Fruit fly (Drosophila melanogaster): ENCODE data around the gene CG32266.

The CG32266 gene

DNA sequence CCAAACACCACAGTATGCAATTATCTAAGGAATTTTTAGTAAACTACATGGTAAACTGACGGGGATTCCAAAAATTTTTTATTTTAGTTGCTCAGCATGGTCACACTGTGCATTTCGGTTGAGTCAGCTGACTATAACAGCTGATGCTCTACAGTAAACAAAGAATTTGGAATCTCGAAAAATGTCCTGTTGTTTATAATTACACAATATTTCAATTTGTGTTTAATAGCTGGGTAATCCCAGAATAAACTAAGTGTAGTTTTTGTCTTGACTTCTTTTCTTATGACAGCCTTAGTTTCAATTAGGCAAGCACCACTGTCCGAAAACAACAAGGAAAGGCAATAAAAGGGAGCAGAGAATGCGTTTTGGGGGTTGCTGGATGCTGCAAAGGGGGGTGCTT is 4.9 kb upstream of the CG32266 start:
- TF ChIP-seq EcR (GFP tag; optimal IDR thresholded peaks at IDR 0.05) (no peak), pan (optimal IDR thresholded peaks at IDR 0.05) (no peak), Dll (optimal IDR thresholded peaks at IDR 0.05) (no peak), CG8478 (optimal IDR thresholded peaks at IDR 0.05) (no peak), usp (GFP tag; optimal IDR thresholded peaks at IDR 0.05) (no peak), psq (optimal IDR thresholded peaks at IDR 0.05) (no peak)

DNA sequence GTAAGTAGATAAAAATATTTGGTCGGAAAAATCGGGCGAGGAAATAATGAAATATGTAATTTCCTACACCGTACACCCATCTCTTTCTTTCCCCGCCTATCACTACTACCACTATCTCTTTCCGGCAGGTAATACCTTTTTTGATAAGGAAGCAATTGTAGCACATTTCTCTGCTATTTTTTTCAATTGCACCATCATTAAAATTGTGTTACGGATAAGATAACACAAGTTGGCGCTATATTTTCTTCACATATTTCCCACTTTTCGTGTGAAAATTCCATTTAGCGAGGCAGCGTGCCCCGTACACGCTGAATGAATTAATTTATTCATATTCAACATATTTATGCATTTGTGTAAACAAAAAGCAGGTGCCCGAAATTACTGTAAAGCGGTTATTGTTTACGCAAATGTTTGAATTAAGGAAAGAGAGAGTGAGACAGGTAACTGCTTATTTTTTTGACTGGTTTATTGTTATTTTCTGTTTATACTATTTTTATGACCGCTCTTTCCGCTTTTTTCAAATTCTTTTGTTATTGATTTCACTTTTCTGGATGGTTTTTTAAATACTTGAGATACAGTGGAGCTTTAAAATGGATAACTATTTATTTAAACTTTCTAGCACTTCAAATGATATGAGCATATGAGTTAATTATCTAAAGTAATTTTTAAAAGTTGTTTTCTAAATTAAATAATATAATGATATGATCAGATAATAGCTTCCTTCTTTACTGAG is 4.1 kb upstream of the CG32266 start:
- TF ChIP-seq usp (GFP tag; optimal IDR thresholded peaks at IDR 0.05): no peak
- TF ChIP-seq Dll (optimal IDR thresholded peaks at IDR 0.05): no peak
- TF ChIP-seq EcR (GFP tag; optimal IDR thresholded peaks at IDR 0.05): no peak
- TF ChIP-seq pan (optimal IDR thresholded peaks at IDR 0.05): no peak
- TF ChIP-seq psq (optimal IDR thresholded peaks at IDR 0.05): no peak
- TF ChIP-seq CG8478 (optimal IDR thresholded peaks at IDR 0.05): no peak

DNA sequence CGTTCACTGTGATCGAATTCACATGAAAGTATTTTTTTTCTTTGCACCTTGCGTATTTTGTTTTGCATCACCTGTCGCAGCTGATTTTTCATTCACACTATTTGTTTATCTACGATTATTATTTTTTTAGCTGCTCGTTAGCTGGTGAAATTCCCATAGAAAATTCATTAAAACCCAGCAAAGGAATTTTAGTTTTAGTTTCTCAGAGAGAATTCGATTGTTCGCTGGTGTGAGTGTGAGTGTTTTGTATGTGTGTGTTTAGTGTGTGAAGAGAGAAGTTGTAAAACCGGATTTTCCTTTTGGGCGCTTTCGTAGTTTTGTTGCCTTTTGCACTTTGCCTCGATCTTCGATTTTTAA is 3.5 kb upstream of the CG32266 start:
- TF ChIP-seq psq (optimal IDR thresholded peaks at IDR 0.05) (no peak), pan (optimal IDR thresholded peaks at IDR 0.05) (no peak), Dll (optimal IDR thresholded peaks at IDR 0.05) (no peak), EcR (GFP tag; optimal IDR thresholded peaks at IDR 0.05) (no peak), CG8478 (optimal IDR thresholded peaks at IDR 0.05) (no peak), usp (GFP tag; optimal IDR thresholded peaks at IDR 0.05) (no peak)

DNA sequence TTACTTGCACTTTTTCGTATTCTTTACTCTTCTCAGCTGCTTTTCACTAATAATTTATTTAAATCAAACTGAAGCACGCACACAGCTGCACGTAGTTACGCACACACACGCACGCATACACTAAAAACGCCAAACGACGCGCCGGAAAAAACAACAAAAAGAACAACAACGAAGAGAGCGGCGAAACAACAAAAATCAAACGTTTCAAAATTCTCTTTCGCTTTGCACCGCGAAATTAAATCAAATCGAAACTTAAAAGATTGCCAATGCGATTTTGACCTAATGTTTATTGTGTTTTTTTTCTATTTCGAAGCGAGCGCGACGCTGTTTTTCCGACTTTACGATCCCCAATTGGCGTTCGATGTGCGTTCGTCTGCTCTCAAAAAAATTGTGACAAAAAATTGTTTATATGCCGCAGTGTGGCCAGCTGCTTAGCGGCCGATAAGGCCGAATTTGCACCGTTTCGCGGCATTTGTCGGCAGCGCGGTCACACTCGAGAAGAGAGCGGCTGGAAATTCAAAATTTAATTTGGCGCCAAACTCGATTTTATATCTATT is 2.9 kb upstream of the CG32266 start:
- TF ChIP-seq CG8478 (optimal IDR thresholded peaks at IDR 0.05): no peak
- no peak for TF ChIP-seq usp (GFP tag; optimal IDR thresholded peaks at IDR 0.05)
- no peak for TF ChIP-seq Dll (optimal IDR thresholded peaks at IDR 0.05)
- TF ChIP-seq pan (optimal IDR thresholded peaks at IDR 0.05): peak; percentile 45

DNA sequence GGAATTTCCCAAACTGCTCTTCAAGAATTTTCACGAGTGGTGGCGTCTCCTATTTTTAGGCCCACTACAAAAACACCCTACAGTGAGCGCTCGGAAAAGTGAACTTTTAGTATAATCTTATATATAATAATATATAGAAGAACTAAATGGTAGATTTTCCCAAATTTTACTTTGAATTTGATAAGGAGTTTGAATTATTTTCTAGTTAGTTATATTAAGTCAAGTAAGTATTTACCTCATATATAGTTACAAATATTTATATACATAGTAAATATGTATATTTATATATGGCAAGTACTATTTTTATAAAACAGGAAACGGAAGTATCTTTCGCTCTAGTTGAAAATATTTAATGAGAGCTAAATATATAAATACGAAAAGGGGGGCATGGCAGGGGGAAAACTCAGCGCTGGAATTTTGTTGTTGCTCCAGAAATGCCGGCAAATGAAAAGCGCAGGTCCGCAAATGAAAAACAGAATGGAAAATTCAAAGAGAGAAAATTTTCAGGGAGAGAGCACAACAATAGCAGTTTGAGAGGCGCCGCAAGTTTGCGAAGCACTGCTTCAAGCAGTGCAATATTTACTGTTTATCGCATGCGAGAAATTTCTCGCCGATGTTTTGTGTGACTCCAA is 1.7 kb upstream of the CG32266 start:
- TF ChIP-seq Dll (optimal IDR thresholded peaks at IDR 0.05) (no peak), pan (optimal IDR thresholded peaks at IDR 0.05) (no peak), psq (optimal IDR thresholded peaks at IDR 0.05) (no peak), CG8478 (optimal IDR thresholded peaks at IDR 0.05) (no peak), usp (GFP tag; optimal IDR thresholded peaks at IDR 0.05) (no peak), EcR (GFP tag; optimal IDR thresholded peaks at IDR 0.05) (no peak)

DNA sequence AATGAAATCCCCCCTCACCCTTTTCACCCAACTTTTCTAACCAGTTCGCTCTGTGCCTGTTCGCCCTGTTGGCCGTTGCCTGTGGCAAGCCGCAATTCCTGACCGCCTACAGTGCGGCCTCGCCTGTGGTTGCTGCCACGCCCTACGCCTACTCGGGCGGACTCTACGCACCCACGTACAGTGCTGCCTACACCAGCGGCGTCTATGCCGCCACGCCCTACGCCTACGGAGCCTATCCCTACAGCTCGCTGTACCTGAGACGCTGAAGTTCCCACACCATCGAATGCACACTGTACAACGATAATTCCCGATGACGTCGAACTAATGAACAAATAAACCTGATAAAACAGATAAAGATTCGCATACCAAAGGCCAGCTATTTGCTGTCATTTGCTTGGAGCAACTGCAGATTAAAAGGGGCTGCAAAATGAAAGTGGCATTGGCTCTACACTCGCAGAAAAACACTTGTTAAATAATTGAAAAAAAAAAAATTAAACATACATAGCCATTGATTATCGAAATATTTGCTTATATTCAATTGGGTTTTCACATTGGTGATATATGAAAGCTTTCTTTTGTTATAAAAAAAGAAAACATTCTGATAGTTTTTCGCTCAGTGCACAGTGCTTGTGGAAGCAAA is 559 bp downstream of the CG32266 start:
- no peak for TF ChIP-seq EcR (GFP tag; optimal IDR thresholded peaks at IDR 0.05)
- no peak for TF ChIP-seq psq (optimal IDR thresholded peaks at IDR 0.05)
- TF ChIP-seq CG8478 (optimal IDR thresholded peaks at IDR 0.05): no peak
- TF ChIP-seq usp (GFP tag; optimal IDR thresholded peaks at IDR 0.05): no peak
- TF ChIP-seq pan (optimal IDR thresholded peaks at IDR 0.05): no peak
- no peak for TF ChIP-seq Dll (optimal IDR thresholded peaks at IDR 0.05)

DNA sequence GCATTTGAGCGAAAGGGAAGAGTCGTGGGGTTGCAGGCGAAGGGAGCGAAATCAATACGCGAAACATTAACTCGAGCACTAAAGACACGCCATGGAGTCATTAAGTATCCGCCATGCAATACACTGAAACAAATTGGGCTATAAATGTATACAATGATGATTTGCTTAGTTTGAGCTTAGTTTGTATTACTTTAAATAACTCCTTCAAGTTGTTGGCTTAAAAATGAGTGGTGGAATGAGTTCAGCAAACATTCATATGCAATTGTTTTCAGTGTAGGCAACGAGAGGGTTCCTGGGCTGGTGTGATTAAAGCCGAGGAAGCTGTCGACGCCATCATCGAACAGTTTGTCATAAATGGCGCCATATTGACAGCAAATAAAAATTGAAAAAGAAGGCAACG is 7.1 kb downstream of the CG32266 start:
- no peak for TF ChIP-seq CG8478 (optimal IDR thresholded peaks at IDR 0.05)
- no peak for TF ChIP-seq Dll (optimal IDR thresholded peaks at IDR 0.05)
- TF ChIP-seq usp (GFP tag; optimal IDR thresholded peaks at IDR 0.05): no peak
- no peak for TF ChIP-seq psq (optimal IDR thresholded peaks at IDR 0.05)
- no peak for TF ChIP-seq EcR (GFP tag; optimal IDR thresholded peaks at IDR 0.05)
- no peak for TF ChIP-seq pan (optimal IDR thresholded peaks at IDR 0.05)

DNA sequence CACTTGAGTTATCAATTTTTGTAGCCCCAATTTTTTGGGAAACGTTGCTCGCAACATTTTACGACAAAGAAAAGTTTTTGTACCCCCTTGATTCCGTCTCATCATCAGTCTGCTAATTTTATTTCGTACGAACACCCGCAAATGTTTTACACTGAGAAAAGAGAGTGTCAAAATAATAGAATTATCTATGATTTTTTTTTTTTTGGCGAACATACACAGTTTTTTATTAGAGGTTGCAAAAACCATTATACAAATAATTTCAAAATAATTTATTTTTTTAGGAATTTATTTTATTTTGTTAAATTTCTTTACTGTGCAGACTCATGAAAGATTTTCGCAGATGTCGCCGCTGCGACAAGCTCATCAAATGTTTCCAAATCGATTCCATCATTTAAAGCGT is 7.9 kb downstream of the CG32266 start:
- TF ChIP-seq CG8478 (optimal IDR thresholded peaks at IDR 0.05): no peak
- TF ChIP-seq psq (optimal IDR thresholded peaks at IDR 0.05): no peak
- TF ChIP-seq usp (GFP tag; optimal IDR thresholded peaks at IDR 0.05): no peak
- TF ChIP-seq EcR (GFP tag; optimal IDR thresholded peaks at IDR 0.05): no peak
- no peak for TF ChIP-seq pan (optimal IDR thresholded peaks at IDR 0.05)
- no peak for TF ChIP-seq Dll (optimal IDR thresholded peaks at IDR 0.05)

DNA sequence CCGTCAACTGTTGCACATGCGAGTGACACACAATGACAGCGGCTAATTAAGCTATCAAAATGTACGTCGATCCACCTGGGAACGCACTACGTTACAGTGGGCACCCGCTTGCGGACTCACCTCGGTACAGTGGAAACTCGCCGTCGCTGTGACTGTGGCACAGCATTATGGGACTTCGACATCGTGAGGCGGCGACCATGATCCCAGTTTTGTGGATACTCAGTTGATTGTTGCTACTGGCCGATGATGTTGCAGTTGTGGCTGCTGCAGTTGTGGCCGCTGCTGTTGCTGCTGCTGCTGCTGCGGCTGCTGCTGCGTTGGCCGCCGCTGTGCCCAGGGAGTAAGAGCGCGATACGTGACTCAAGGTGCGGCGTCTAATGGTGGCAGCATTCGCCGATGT is 9.2 kb downstream of the CG32266 start:
- TF ChIP-seq pan (optimal IDR thresholded peaks at IDR 0.05): no peak
- no peak for TF ChIP-seq usp (GFP tag; optimal IDR thresholded peaks at IDR 0.05)
- no peak for TF ChIP-seq CG8478 (optimal IDR thresholded peaks at IDR 0.05)
- no peak for TF ChIP-seq psq (optimal IDR thresholded peaks at IDR 0.05)
- TF ChIP-seq EcR (GFP tag; optimal IDR thresholded peaks at IDR 0.05): no peak
- no peak for TF ChIP-seq Dll (optimal IDR thresholded peaks at IDR 0.05)

DNA sequence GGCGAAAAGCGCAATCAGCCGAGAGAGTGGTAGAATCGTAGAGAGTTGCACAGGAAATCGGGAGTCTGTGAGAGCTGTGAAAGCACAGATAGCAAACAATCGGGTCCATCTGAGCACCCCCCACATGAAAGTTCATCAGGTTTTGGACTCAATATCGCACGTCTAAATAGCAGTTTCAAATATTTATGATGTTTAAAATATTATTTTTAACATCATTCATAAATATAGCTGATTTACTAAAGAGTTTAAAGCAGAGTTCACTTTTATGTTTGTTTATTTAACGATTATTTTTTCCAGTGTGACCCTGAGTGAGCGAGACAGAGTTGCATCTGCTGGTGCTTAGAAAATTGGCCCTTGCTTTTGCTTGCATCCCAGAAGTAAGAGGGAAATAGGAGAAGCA is 10.7 kb downstream of the CG32266 start:
- no peak for TF ChIP-seq psq (optimal IDR thresholded peaks at IDR 0.05)
- TF ChIP-seq pan (optimal IDR thresholded peaks at IDR 0.05): no peak
- TF ChIP-seq EcR (GFP tag; optimal IDR thresholded peaks at IDR 0.05): no peak
- TF ChIP-seq CG8478 (optimal IDR thresholded peaks at IDR 0.05): no peak
- TF ChIP-seq usp (GFP tag; optimal IDR thresholded peaks at IDR 0.05): no peak
- no peak for TF ChIP-seq Dll (optimal IDR thresholded peaks at IDR 0.05)

DNA sequence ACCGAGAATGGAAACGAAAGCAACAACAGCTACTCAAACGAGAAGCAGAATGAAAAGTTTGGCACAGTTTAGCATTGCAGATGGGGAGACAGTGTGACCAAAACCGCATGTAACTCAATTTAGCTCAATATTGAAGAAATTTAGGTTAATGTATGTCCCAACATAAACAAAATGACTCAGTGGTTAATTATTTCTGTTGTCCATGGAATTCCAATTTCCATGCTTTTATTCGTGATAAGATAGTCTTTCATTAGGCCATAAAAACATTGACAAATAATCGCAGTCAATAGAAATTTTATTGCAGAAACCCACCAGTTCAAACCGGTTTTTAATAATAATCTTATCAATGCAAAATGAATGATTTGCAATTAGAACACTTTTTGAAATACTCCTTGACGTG is 11.2 kb downstream of the CG32266 start:
- TF ChIP-seq pan (optimal IDR thresholded peaks at IDR 0.05): no peak
- TF ChIP-seq psq (optimal IDR thresholded peaks at IDR 0.05): no peak
- no peak for TF ChIP-seq Dll (optimal IDR thresholded peaks at IDR 0.05)
- no peak for TF ChIP-seq usp (GFP tag; optimal IDR thresholded peaks at IDR 0.05)
- no peak for TF ChIP-seq CG8478 (optimal IDR thresholded peaks at IDR 0.05)
- TF ChIP-seq EcR (GFP tag; optimal IDR thresholded peaks at IDR 0.05): no peak

DNA sequence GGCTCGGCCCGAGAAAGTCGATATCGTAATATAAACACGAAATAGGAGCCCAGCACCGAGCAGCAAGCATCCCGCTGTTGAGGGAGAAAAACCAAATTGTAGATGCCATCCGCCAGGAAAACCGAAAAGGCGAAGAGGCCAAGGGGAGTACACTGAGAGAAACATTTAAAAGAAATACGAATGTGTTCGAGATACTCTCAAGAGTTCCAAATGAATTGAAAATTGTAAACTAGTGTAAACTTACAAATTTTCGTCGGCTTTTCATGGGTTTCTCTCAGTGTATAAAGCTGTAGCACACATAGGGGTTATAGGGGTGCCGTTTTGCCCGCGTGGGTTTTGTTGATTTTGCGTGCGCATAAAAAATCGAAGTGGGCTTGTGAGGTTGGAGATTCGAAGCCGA is 12.1 kb downstream of the CG32266 start:
- no peak for TF ChIP-seq pan (optimal IDR thresholded peaks at IDR 0.05)
- TF ChIP-seq psq (optimal IDR thresholded peaks at IDR 0.05): no peak
- no peak for TF ChIP-seq CG8478 (optimal IDR thresholded peaks at IDR 0.05)
- no peak for TF ChIP-seq Dll (optimal IDR thresholded peaks at IDR 0.05)
- TF ChIP-seq usp (GFP tag; optimal IDR thresholded peaks at IDR 0.05): no peak
- no peak for TF ChIP-seq EcR (GFP tag; optimal IDR thresholded peaks at IDR 0.05)
